Worm (Caenorhabditis elegans) whole organism, midembryonic: ENCODE measurements around the gene acr-8.

Experiments used
- T22C8.4 ChIP-seq: fragments of 200-800 bp; sonication (Bioruptor generic); IDR thresholded peaks from 2 replicates; pipeline ENCODE4 v1.3.6; 2022; ENCODE audit warnings: missing genetic modification characterization, missing compliant biosample characterization
- cog-1 ChIP-seq: sonication (generic microtip); optimal IDR thresholded peaks from 2 replicates; lab custom pipeline; 2016; ENCODE audit warnings: missing genetic modification characterization, missing compliant biosample characterization
- flt-1 ChIP-seq: fragments of 200-800 bp; sonication (Bioruptor generic); IDR thresholded peaks from 2 replicates; pipeline ENCODE4 v1.3.6; 2022; ENCODE audit warnings: missing genetic modification characterization, missing compliant biosample characterization
- klf-2 ChIP-seq: fragments of 200-800 bp; sonication (Bioruptor generic); conservative IDR thresholded peaks from 2 replicates; pipeline ENCODE4 v1.3.6; 2022; ENCODE audit warnings: missing genetic modification reagents, missing genetic modification characterization, missing compliant biosample characterization
- med-1 ChIP-seq: sonication (generic microtip); optimal IDR thresholded peaks from 2 replicates; lab custom pipeline; 2017; ENCODE audit warnings: missing genetic modification characterization, mild to moderate bottlenecking, missing compliant biosample characterization, antibody characterized with exemption, missing genetic modification reagents; ENCODE audit not compliant: insufficient read depth
- ref-1 ChIP-seq: fragments of 200-800 bp; sonication (Bioruptor generic); conservative IDR thresholded peaks from 2 replicates; pipeline ENCODE4 v1.3.6; 2022; ENCODE audit warnings: missing genetic modification reagents, missing genetic modification characterization, missing compliant biosample characterization
- tab-1 ChIP-seq: fragments of 200-800 bp; sonication (Bioruptor generic); IDR thresholded peaks from 2 replicates; pipeline ENCODE4 v1.3.6; 2022; ENCODE audit warnings: missing genetic modification characterization, missing compliant biosample characterization
- ztf-23 ChIP-seq: fragments of 200-800 bp; sonication (Bioruptor generic); IDR thresholded peaks from 2 replicates; pipeline ENCODE4 v1.3.6; 2022; ENCODE audit warnings: missing genetic modification reagents, missing genetic modification characterization, missing compliant biosample characterization
- ztf-29 ChIP-seq: fragments of 200-800 bp; sonication (Bioruptor generic); IDR thresholded peaks from 2 replicates; pipeline ENCODE4 v1.3.6; 2022; ENCODE audit warnings: missing genetic modification reagents, missing genetic modification characterization, missing compliant biosample characterization

acr-8 gene

ce11 chrX:10435492-10435939, 23.0 kb downstream of the acr-8 start:
- 0 out of 2 replicates have a peak, but pooled peaks have one; percentile 59 for TF ChIP-seq tab-1 (GFP tag; lab: Robert Waterston, UW)
- TF ChIP-seq med-1 (GFP tag; lab: Kevin White, UChicago): no peak
- peak; percentile 91 for TF ChIP-seq cog-1 (tag; lab: Kevin White, UChicago)
- TF ChIP-seq T22C8.4 (GFP tag; lab: Robert Waterston, UW): 0 out of 2 replicates have a peak, but pooled peaks have one; percentile 22
- no peak for TF ChIP-seq ref-1 (GFP tag; lab: Robert Waterston, UW)
- peak; percentile 82 for TF ChIP-seq ztf-29 (GFP tag; lab: Robert Waterston, UW)
- TF ChIP-seq flt-1 (GFP tag; lab: Robert Waterston, UW): 0 out of 2 replicates have a peak, but pooled peaks have one; percentile 32
- peak; percentile 53; the same call in 1 of the 2 replicates for TF ChIP-seq ztf-23 (GFP tag; lab: Robert Waterston, UW)
- TF ChIP-seq klf-2 (GFP tag; lab: Robert Waterston, UW): no peak

- no peak for TF ChIP-seq ztf-29 (GFP tag; lab: Robert Waterston, UW)
- no peak for TF ChIP-seq ztf-23 (GFP tag; lab: Robert Waterston, UW)
- no peak for TF ChIP-seq flt-1 (GFP tag; lab: Robert Waterston, UW)
- no peak for TF ChIP-seq cog-1 (tag; lab: Kevin White, UChicago)
- no peak for TF ChIP-seq ref-1 (GFP tag; lab: Robert Waterston, UW)
- TF ChIP-seq tab-1 (GFP tag; lab: Robert Waterston, UW): no peak
- TF ChIP-seq T22C8.4 (GFP tag; lab: Robert Waterston, UW): no peak
- no peak for TF ChIP-seq med-1 (GFP tag; lab: Kevin White, UChicago)
- TF ChIP-seq klf-2 (GFP tag; lab: Robert Waterston, UW): no peak
These were observed 24.9 kb downstream of the acr-8 start for ce11 chrX:10437421-10437820.

ce11 chrX:10440781-10441180, 28.3 kb downstream of the acr-8 start:
- no peak for TF ChIP-seq ref-1 (GFP tag; lab: Robert Waterston, UW)
- TF ChIP-seq tab-1 (GFP tag; lab: Robert Waterston, UW): no peak
- no peak for TF ChIP-seq med-1 (GFP tag; lab: Kevin White, UChicago)

ce11 chrX:10443836-10444235, 31.3 kb downstream of the acr-8 start, which contains the start of gene C39B10.3:
Gene C39B10.3, plus strand, starts transcription at chrX:10444136.
- TF ChIP-seq ref-1 (GFP tag; lab: Robert Waterston, UW): no peak
- no peak for TF ChIP-seq klf-2 (GFP tag; lab: Robert Waterston, UW)
- no peak for TF ChIP-seq ztf-23 (GFP tag; lab: Robert Waterston, UW)
- no peak for TF ChIP-seq flt-1 (GFP tag; lab: Robert Waterston, UW)
- TF ChIP-seq tab-1 (GFP tag; lab: Robert Waterston, UW): no peak
- no peak for TF ChIP-seq med-1 (GFP tag; lab: Kevin White, UChicago)
- TF ChIP-seq T22C8.4 (GFP tag; lab: Robert Waterston, UW): no peak
- no peak for TF ChIP-seq cog-1 (tag; lab: Kevin White, UChicago)
- TF ChIP-seq ztf-29 (GFP tag; lab: Robert Waterston, UW): no peak

- TF ChIP-seq flt-1 (GFP tag; lab: Robert Waterston, UW) (no peak), tab-1 (GFP tag; lab: Robert Waterston, UW) (no peak), med-1 (GFP tag; lab: Kevin White, UChicago) (no peak), ztf-29 (GFP tag; lab: Robert Waterston, UW) (no peak), ref-1 (GFP tag; lab: Robert Waterston, UW) (no peak), klf-2 (GFP tag; lab: Robert Waterston, UW) (no peak), ztf-23 (GFP tag; lab: Robert Waterston, UW) (no peak)
These were observed 32.2 kb downstream of the acr-8 start, which contains the start of gene C39B10.4 for ce11 chrX:10444705-10445104. Gene C39B10.4, plus strand, starts transcription at chrX:10445005.

ce11 chrX:10446982-10447381, 34.5 kb downstream of the acr-8 start, which contains the start of gene C39B10.5:
Gene C39B10.5, plus strand, starts transcription at chrX:10447343.
- TF ChIP-seq tab-1 (GFP tag; lab: Robert Waterston, UW): no peak
- TF ChIP-seq ztf-23 (GFP tag; lab: Robert Waterston, UW): no peak
- no peak for TF ChIP-seq flt-1 (GFP tag; lab: Robert Waterston, UW)

- TF ChIP-seq klf-2 (GFP tag; lab: Robert Waterston, UW) (no peak), flt-1 (GFP tag; lab: Robert Waterston, UW) (no peak), T22C8.4 (GFP tag; lab: Robert Waterston, UW) (no peak), ref-1 (GFP tag; lab: Robert Waterston, UW) (no peak), tab-1 (GFP tag; lab: Robert Waterston, UW) (no peak), med-1 (GFP tag; lab: Kevin White, UChicago) (no peak), ztf-23 (GFP tag; lab: Robert Waterston, UW) (no peak), cog-1 (tag; lab: Kevin White, UChicago) (no peak), ztf-29 (GFP tag; lab: Robert Waterston, UW) (no peak)
These were observed 41.4 kb downstream of the acr-8 start, which contains the start of gene lgc-41 for ce11 chrX:10453960-10454359. Gene lgc-41, plus strand, starts transcription at chrX:10454260.

ce11 chrX:10462391-10462790, 49.9 kb downstream of the acr-8 start:
- no peak for TF ChIP-seq cog-1 (tag; lab: Kevin White, UChicago)
- no peak for TF ChIP-seq ztf-23 (GFP tag; lab: Robert Waterston, UW)
- TF ChIP-seq klf-2 (GFP tag; lab: Robert Waterston, UW): no peak
- TF ChIP-seq ztf-29 (GFP tag; lab: Robert Waterston, UW): no peak
- no peak for TF ChIP-seq tab-1 (GFP tag; lab: Robert Waterston, UW)
- TF ChIP-seq T22C8.4 (GFP tag; lab: Robert Waterston, UW): no peak
- no peak for TF ChIP-seq flt-1 (GFP tag; lab: Robert Waterston, UW)
- no peak for TF ChIP-seq ref-1 (GFP tag; lab: Robert Waterston, UW)
- TF ChIP-seq med-1 (GFP tag; lab: Kevin White, UChicago): no peak

ce11 chrX:10463542-10463941, 51.0 kb downstream of the acr-8 start, which contains the start of gene C39B10.1:
Gene C39B10.1, minus strand, starts transcription at chrX:10463642.
- TF ChIP-seq flt-1 (GFP tag; lab: Robert Waterston, UW) (no peak), tab-1 (GFP tag; lab: Robert Waterston, UW) (no peak), ztf-29 (GFP tag; lab: Robert Waterston, UW) (no peak), cog-1 (tag; lab: Kevin White, UChicago) (no peak), ztf-23 (GFP tag; lab: Robert Waterston, UW) (no peak), med-1 (GFP tag; lab: Kevin White, UChicago) (no peak), klf-2 (GFP tag; lab: Robert Waterston, UW) (no peak), T22C8.4 (GFP tag; lab: Robert Waterston, UW) (no peak), ref-1 (GFP tag; lab: Robert Waterston, UW) (no peak)
